Fruit fly (Drosophila melanogaster): ENCODE data around the gene CG9016.

The CG9016 gene

DNA sequence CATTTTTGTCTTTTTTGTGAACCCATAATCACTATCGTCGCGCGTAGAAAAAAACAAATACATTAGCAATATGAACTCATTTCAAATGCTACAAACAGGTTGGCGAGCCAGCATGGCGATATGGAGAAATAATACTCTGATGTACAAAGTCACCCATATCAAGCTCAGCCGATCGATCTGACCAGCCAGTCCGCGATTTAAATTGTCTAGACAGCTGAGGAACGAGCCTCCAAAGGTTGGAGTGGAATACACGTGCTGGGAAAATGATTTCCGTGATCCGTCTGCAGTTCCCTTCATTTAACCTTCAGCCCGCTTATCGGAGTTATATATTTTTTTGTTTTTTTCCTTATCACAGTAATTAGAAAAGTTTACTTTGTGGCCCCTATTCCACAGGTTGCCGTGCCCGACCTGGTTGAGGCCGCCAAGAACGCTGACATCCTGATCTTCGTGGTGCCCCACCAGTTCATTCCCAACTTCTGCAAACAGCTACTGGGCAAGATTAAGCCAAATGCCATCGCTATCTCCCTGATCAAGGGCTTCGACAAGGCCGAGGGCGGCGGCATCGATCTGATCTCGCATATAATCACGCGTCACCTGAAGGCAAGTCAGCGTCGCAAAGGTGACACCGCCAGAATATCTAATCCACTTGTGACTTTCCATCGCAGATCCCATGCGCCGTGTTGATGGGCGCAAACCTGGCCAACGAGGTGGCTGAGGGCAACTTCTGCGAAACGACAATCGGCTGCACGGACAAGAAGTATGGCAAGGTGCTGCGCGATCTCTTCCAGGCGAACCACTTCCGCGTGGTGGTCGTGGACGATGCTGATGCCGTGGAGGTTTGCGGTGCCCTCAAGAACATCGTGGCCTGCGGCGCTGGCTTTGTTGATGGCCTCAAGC is 22.4 kb upstream of the CG9016 start (continued):
- TF ChIP-seq eve (GFP tag; optimal IDR thresholded peaks at IDR 0.05) (no peak), CG31441 (GFP tag; IDR thresholded peaks at IDR 0.05) (no peak), sisA (GFP tag; IDR thresholded peaks at IDR 0.05) (no peak), TFAM (GFP tag; optimal IDR thresholded peaks at IDR 0.05) (no peak), Fer2 (tag; optimal IDR thresholded peaks at IDR 0.05) (no peak), lab (GFP tag; optimal IDR thresholded peaks at IDR 0.05) (no peak), CG2202 (tag; optimal IDR thresholded peaks at IDR 0.05) (no peak), knrl (GFP tag; IDR thresholded peaks at IDR 0.05; ENCODE audit: partially characterized antibody) (no peak), mirr (GFP tag; optimal IDR thresholded peaks at IDR 0.05) (peak; percentile 44), tgo (GFP tag; IDR thresholded peaks at IDR 0.05) (0 out of 3 replicates have a peak, but pooled peaks have one; percentile 18), CG2120 (GFP tag; optimal IDR thresholded peaks at IDR 0.05) (no peak), hbn (GFP tag; IDR thresholded peaks at IDR 0.05; ENCODE audit: partially characterized antibody) (no peak), MBD-R2 (GFP tag; IDR thresholded peaks at IDR 0.05) (no peak), B-H1 (GFP tag; IDR thresholded peaks at IDR 0.05) (no peak), otp (GFP tag; IDR thresholded peaks at IDR 0.05) (no peak), HmgD (GFP tag; optimal IDR thresholded peaks at IDR 0.05) (no peak), CG14441 (GFP tag; IDR thresholded peaks at IDR 0.05) (no peak), vnd (GFP tag; IDR thresholded peaks at IDR 0.05; ENCODE audit: partially characterized antibody) (no peak), ERR (GFP tag; optimal IDR thresholded peaks at IDR 0.05) (peak; percentile 94), usp (GFP tag; optimal IDR thresholded peaks at IDR 0.05) (no peak), p53 (GFP tag; optimal IDR thresholded peaks at IDR 0.05) (no peak), inv (GFP tag; IDR thresholded peaks at IDR 0.05; ENCODE audit: partially characterized antibody) (no peak)

DNA sequence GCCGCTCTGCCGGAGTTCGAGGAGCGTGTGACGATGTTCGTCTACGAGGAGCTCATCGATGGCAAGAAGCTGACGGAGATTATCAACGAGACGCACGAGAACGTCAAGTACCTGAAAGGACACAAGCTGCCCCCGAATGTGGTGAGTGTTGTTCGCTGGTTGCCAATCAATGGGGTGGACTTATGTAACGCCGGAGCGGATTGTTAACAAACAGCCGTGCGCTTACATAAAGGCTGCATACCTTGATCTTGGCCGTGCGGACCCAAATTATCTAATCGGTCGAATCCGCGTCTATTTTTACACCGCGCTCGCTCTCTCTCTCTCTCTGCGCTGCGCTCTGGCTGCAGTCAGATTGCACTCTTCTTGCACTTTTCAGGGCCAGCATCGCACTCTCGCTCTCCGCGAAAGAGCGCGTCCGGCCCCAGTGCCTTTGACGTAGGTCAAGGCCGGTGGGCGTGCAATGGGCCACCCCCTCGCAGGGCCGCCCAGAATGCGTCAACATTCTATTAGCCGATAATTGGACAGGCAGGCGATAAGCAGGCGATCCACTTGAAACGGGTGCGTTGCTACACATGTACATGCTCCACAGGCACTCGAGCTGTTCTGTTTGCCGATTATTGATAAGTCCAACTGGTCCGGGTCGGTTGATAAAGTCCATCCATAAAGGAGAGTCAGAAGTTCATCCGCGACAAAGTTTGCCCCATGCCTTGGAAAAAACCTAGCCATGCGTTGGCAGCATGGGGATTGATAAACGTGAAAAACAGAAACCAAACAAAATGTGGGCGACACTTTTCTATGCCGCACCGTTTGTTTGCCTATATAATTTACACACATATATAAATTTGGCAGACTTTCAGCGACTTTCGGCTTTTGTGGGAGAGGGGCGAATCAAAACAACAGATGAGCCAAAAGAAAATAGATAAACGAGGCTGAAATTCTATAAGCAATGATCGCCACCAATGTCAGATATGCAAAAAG is 21.1 kb upstream of the CG9016 start:
- TF ChIP-seq E2f1 (GFP tag; IDR thresholded peaks at IDR 0.05) = no peak
- no peak for TF ChIP-seq insv (GFP tag; optimal IDR thresholded peaks at IDR 0.05)
- TF ChIP-seq peb (GFP tag; IDR thresholded peaks at IDR 0.05) = no peak
- TF ChIP-seq Side (GFP tag; optimal IDR thresholded peaks at IDR 0.05) = no peak
- no peak for TF ChIP-seq fd3F (GFP tag; optimal IDR thresholded peaks at IDR 0.05)
- no peak for TF ChIP-seq zf30C (GFP tag; optimal IDR thresholded peaks at IDR 0.05)
- TF ChIP-seq CG10979 (tag; optimal IDR thresholded peaks at IDR 0.05) = no peak
- TF ChIP-seq CG10274 (GFP tag; optimal IDR thresholded peaks at IDR 0.05) = no peak
- no peak for TF ChIP-seq nom (GFP tag; optimal IDR thresholded peaks at IDR 0.05)
- no peak for TF ChIP-seq CG9932 (GFP tag; IDR thresholded peaks at IDR 0.05)
- no peak for TF ChIP-seq D (optimal IDR thresholded peaks at IDR 0.05)
- TF ChIP-seq D (GFP tag; optimal IDR thresholded peaks at IDR 0.05) = no peak
- no peak for TF ChIP-seq CG16863 (GFP tag; optimal IDR thresholded peaks at IDR 0.05)
- TF ChIP-seq wor (GFP tag; IDR thresholded peaks at IDR 0.05) = no peak
- TF ChIP-seq CG11085 (GFP tag; IDR thresholded peaks at IDR 0.05) = no peak
- no peak for TF ChIP-seq z (GFP tag; IDR thresholded peaks at IDR 0.05)
- no peak for TF ChIP-seq CG1647 (GFP tag; optimal IDR thresholded peaks at IDR 0.05)
- no peak for TF ChIP-seq usp (GFP tag; optimal IDR thresholded peaks at IDR 0.05)
- TF ChIP-seq rib (GFP tag; IDR thresholded peaks at IDR 0.05) = peak; percentile 35; the same call in 1 of the 2 replicates
- no peak for TF ChIP-seq HLH54F (GFP tag; optimal IDR thresholded peaks at IDR 0.05)
- no peak for TF ChIP-seq croc (GFP tag; conservative IDR thresholded peaks at IDR 0.05)
- no peak for TF ChIP-seq CG8290 (GFP tag; optimal IDR thresholded peaks at IDR 0.05)
- no peak for TF ChIP-seq CG8290 (tag; optimal IDR thresholded peaks at IDR 0.05)
- no peak for TF ChIP-seq CG9609 (GFP tag; optimal IDR thresholded peaks at IDR 0.05)
- peak; percentile 95 for TF ChIP-seq cwo (GFP tag; optimal IDR thresholded peaks at IDR 0.05)
- TF ChIP-seq ro (GFP tag; IDR thresholded peaks at IDR 0.05) = no peak
- peak; percentile 70 for TF ChIP-seq ERR (GFP tag; optimal IDR thresholded peaks at IDR 0.05)
- TF ChIP-seq az2 (GFP tag; optimal IDR thresholded peaks at IDR 0.05) = no peak

Measured in whole organism, embryonic.